Worm (Caenorhabditis elegans) whole organism, L4 larva: ENCODE data around the gene phdh-1.

Source experiments
- F26F4.8 ChIP-seq: fragments of 200-800 bp; sonication (Bioruptor generic); conservative IDR thresholded peaks from 2 replicates; pipeline ENCODE4 v1.3.6; 2022; ENCODE audit warnings: missing genetic modification characterization, missing compliant biosample characterization
- F44E2.7 ChIP-seq: fragments of 200-800 bp; sonication (Bioruptor generic); IDR thresholded peaks from 2 replicates; pipeline ENCODE4 v2.1.2; 2022; ENCODE audit warnings: missing genetic modification characterization, missing compliant biosample characterization
- F49E8.2 ChIP-seq: sonication (generic microtip); optimal IDR thresholded peaks from 2 replicates; lab custom pipeline; 2016; ENCODE audit warnings: missing compliant biosample characterization, mild to moderate bottlenecking, missing genetic modification characterization, borderline replicate concordance
- T20F7.1 ChIP-seq: fragments of 200-800 bp; sonication (Bioruptor generic); optimal IDR thresholded peaks from 2 replicates; lab custom pipeline; 2018; ENCODE audit warnings: mild to moderate bottlenecking, missing genetic modification characterization, missing compliant biosample characterization
- Y105C5A.15 ChIP-seq: fragments of 200-800 bp; sonication (Bioruptor generic); IDR thresholded peaks from 2 replicates; pipeline ENCODE4 v1.3.6; 2022; ENCODE audit warnings: missing genetic modification characterization, missing compliant biosample characterization
- ZK337.2 ChIP-seq: fragments of 200-800 bp; sonication (Bioruptor generic); IDR thresholded peaks from 2 replicates; pipeline ENCODE4 v1.3.6; 2022; ENCODE audit warnings: missing genetic modification reagents, missing genetic modification characterization, missing compliant biosample characterization
- ZK546.5 ChIP-seq, 2 experiments: sonication (generic microtip); optimal IDR thresholded peaks; 2 replicates each; lab custom pipeline; 2017; ENCODE audit warnings: missing biosample characterization in 2 of 2, missing genetic modification characterization in 2 of 2
- arid-1 ChIP-seq: fragments of 200-800 bp; sonication (Bioruptor generic); conservative IDR thresholded peaks from 2 replicates; pipeline ENCODE4 v1.3.6; 2022; ENCODE audit warnings: missing genetic modification reagents, missing genetic modification characterization, missing compliant biosample characterization
- ceh-20 ChIP-seq: fragments of 200-800 bp; sonication (Bioruptor generic); IDR thresholded peaks from 2 replicates; pipeline ENCODE4 v1.3.6; 2022; ENCODE audit warnings: missing genetic modification reagents, missing genetic modification characterization, missing compliant biosample characterization
- ceh-28 ChIP-seq: fragments of 150-350 bp; optimal IDR thresholded peaks from 2 replicates; lab custom pipeline; 2014; ENCODE audit warnings: missing biosample characterization, missing genetic modification reagents, missing genetic modification characterization
- ceh-44 ChIP-seq: fragments of 200-800 bp; sonication (Bioruptor generic); IDR thresholded peaks from 2 replicates; pipeline ENCODE4 v1.3.6; 2022; ENCODE audit warnings: missing genetic modification reagents, missing genetic modification characterization, missing compliant biosample characterization
- ceh-62 ChIP-seq: sonication (generic microtip); optimal IDR thresholded peaks from 2 replicates; lab custom pipeline; 2017; ENCODE audit warnings: missing biosample characterization, missing genetic modification characterization
- daf-16 ChIP-seq, 3 experiments: sonication (generic microtip); optimal IDR thresholded peaks; 2 replicates each; lab custom pipeline; 2016 to 2017; ENCODE audit warnings: missing genetic modification characterization in 3 of 3, missing genetic modification reagents in 3 of 3, mild to moderate bottlenecking in 2 of 3, missing compliant biosample characterization in 2 of 3, missing biosample characterization in 1 of 3, moderate library complexity in 1 of 3
- daf-19 ChIP-seq: fragments of 200-800 bp; sonication (Bioruptor generic); conservative IDR thresholded peaks from 2 replicates; pipeline ENCODE4 v1.3.6; 2022; ENCODE audit warnings: missing genetic modification characterization, missing compliant biosample characterization
- daf-8 ChIP-seq: fragments of 200-800 bp; sonication (Bioruptor generic); IDR thresholded peaks from 2 replicates; pipeline ENCODE4 v1.3.6; 2022; ENCODE audit warnings: missing genetic modification characterization, missing compliant biosample characterization
- dmd-6 ChIP-seq: fragments of 200-800 bp; sonication (Bioruptor generic); IDR thresholded peaks from 2 replicates; pipeline ENCODE4 v1.3.6; 2022; ENCODE audit warnings: missing genetic modification reagents, missing genetic modification characterization, missing compliant biosample characterization
- dmd-9 ChIP-seq: fragments of 200-800 bp; sonication (Bioruptor generic); IDR thresholded peaks from 2 replicates; pipeline ENCODE4 v1.3.6; 2022; ENCODE audit warnings: missing genetic modification reagents, missing genetic modification characterization, missing compliant biosample characterization
- dpl-1 ChIP-seq: fragments of 150-350 bp; optimal IDR thresholded peaks from 2 replicates; lab custom pipeline; 2014; ENCODE audit warnings: missing biosample characterization, missing genetic modification reagents, missing genetic modification characterization
- dve-1 ChIP-seq: sonication (generic microtip); optimal IDR thresholded peaks from 2 replicates; lab custom pipeline; 2017; ENCODE audit warnings: antibody characterized with exemption, mild to moderate bottlenecking, missing genetic modification characterization, missing compliant biosample characterization; ENCODE audit not compliant: insufficient read depth
- egl-43 ChIP-seq: fragments of 200-800 bp; sonication (Bioruptor generic); IDR thresholded peaks from 2 replicates; pipeline ENCODE4 v1.3.6; 2022; ENCODE audit warnings: missing genetic modification reagents, missing genetic modification characterization, missing compliant biosample characterization
- hlh-11 ChIP-seq: fragments of 200-800 bp; sonication (Bioruptor generic); optimal IDR thresholded peaks from 2 replicates; lab custom pipeline; 2018; ENCODE audit warnings: mild to moderate bottlenecking, missing genetic modification characterization, missing compliant biosample characterization
- hlh-30 ChIP-seq: sonication (generic microtip); optimal IDR thresholded peaks from 2 replicates; lab custom pipeline; 2017; ENCODE audit warnings: antibody characterized with exemption, mild to moderate bottlenecking, missing genetic modification characterization, missing compliant biosample characterization; ENCODE audit not compliant: insufficient read depth
- hmg-1.1 ChIP-seq: fragments of 200-800 bp; sonication (Bioruptor generic); IDR thresholded peaks from 2 replicates; pipeline ENCODE4 v1.3.6; 2022; ENCODE audit warnings: missing genetic modification reagents, missing genetic modification characterization, missing compliant biosample characterization
- lin-39 ChIP-seq: fragments of 150-350 bp; optimal IDR thresholded peaks from 2 replicates; lab custom pipeline; 2014; ENCODE audit warnings: missing biosample characterization, missing genetic modification reagents, missing genetic modification characterization
- lir-3 ChIP-seq: sonication (generic microtip); optimal IDR thresholded peaks from 2 replicates; lab custom pipeline; 2016; ENCODE audit warnings: mild to moderate bottlenecking, missing genetic modification characterization, missing compliant biosample characterization
- lsy-2 ChIP-seq, 2 experiments: fragments of 150-350 bp in 1 of 2; sonication (generic microtip) in 1 of 2; optimal IDR thresholded peaks; 2 replicates each; lab custom pipeline; 2014 to 2017; ENCODE audit warnings: missing biosample characterization in 2 of 2, missing genetic modification characterization in 2 of 2
- mep-1 ChIP-seq: fragments of 150-350 bp; sonication (generic microtip); optimal IDR thresholded peaks from 3 replicates; lab custom pipeline; 2014; ENCODE audit warnings: missing biosample characterization, missing genetic modification characterization
- mxl-2 ChIP-seq: fragments of 200-800 bp; sonication (Bioruptor generic); conservative IDR thresholded peaks from 2 replicates; pipeline ENCODE4 v1.3.6; 2022; ENCODE audit warnings: missing genetic modification reagents, missing genetic modification characterization, missing compliant biosample characterization
- mxl-3 ChIP-seq: fragments of 200-800 bp; sonication (Bioruptor generic); optimal IDR thresholded peaks from 2 replicates; lab custom pipeline; 2018; ENCODE audit warnings: mild to moderate bottlenecking, missing genetic modification characterization, missing compliant biosample characterization
- nhr-10 ChIP-seq: fragments of 150-350 bp; optimal IDR thresholded peaks from 2 replicates; lab custom pipeline; 2014; ENCODE audit warnings: missing biosample characterization, missing genetic modification characterization
- nhr-11 ChIP-seq: fragments of 150-350 bp; optimal IDR thresholded peaks from 2 replicates; lab custom pipeline; 2014; ENCODE audit warnings: missing biosample characterization, missing genetic modification characterization
- nhr-28 ChIP-seq: fragments of 150-350 bp; optimal IDR thresholded peaks from 2 replicates; lab custom pipeline; 2014; ENCODE audit warnings: missing biosample characterization, missing genetic modification characterization
- nhr-42 ChIP-seq: fragments of 200-800 bp; sonication (Bioruptor generic); IDR thresholded peaks from 2 replicates; pipeline ENCODE4 v1.3.6; 2022; ENCODE audit warnings: missing genetic modification characterization, missing compliant biosample characterization
- nhr-48 ChIP-seq: sonication (generic microtip); optimal IDR thresholded peaks from 2 replicates; lab custom pipeline; 2016; ENCODE audit warnings: mild to moderate bottlenecking, missing genetic modification characterization, missing compliant biosample characterization
- nhr-6 ChIP-seq: fragments of 150-350 bp; optimal IDR thresholded peaks from 2 replicates; lab custom pipeline; 2014; ENCODE audit warnings: missing biosample characterization, missing genetic modification characterization
- nhr-76 ChIP-seq: fragments of 150-350 bp; optimal IDR thresholded peaks from 2 replicates; lab custom pipeline; 2014; ENCODE audit warnings: missing biosample characterization, missing genetic modification characterization
- nhr-77 ChIP-seq: fragments of 150-350 bp; optimal IDR thresholded peaks from 2 replicates; lab custom pipeline; 2014; ENCODE audit warnings: missing biosample characterization, missing genetic modification characterization
- php-3 ChIP-seq: fragments of 200-800 bp; sonication (Bioruptor generic); IDR thresholded peaks from 2 replicates; pipeline ENCODE4 v1.3.6; 2022; ENCODE audit warnings: missing genetic modification reagents, missing genetic modification characterization, missing compliant biosample characterization
- pqm-1 ChIP-seq: sonication (generic microtip); optimal IDR thresholded peaks from 2 replicates; lab custom pipeline; 2017; ENCODE audit warnings: missing biosample characterization, missing genetic modification characterization
- rbr-2 ChIP-seq: sonication (generic microtip); optimal IDR thresholded peaks from 2 replicates; lab custom pipeline; 2016; ENCODE audit warnings: missing genotype, missing genetic modification characterization, missing compliant biosample characterization
- sdz-12 ChIP-seq: fragments of 200-800 bp; sonication (Bioruptor generic); optimal IDR thresholded peaks from 2 replicates; lab custom pipeline; 2018; ENCODE audit warnings: mild to moderate bottlenecking, missing genetic modification characterization, missing compliant biosample characterization
- set-16 ChIP-seq: fragments of 200-800 bp; sonication (Bioruptor generic); IDR thresholded peaks from 2 replicates; pipeline ENCODE4 v1.3.6; 2022; ENCODE audit warnings: missing genetic modification reagents, missing genetic modification characterization, missing compliant biosample characterization
- skn-1 ChIP-seq: fragments of 150-350 bp; optimal IDR thresholded peaks from 2 replicates; lab custom pipeline; 2014; ENCODE audit warnings: missing biosample characterization, missing genetic modification characterization
- snpc-1.2 ChIP-seq: fragments of 200-800 bp; sonication (Bioruptor generic); IDR thresholded peaks from 2 replicates; pipeline ENCODE4 v1.3.6; 2022; ENCODE audit warnings: missing genetic modification reagents, missing genetic modification characterization, missing compliant biosample characterization
- unc-130 ChIP-seq: sonication (generic microtip); optimal IDR thresholded peaks from 2 replicates; lab custom pipeline; 2016; ENCODE audit warnings: missing genetic modification reagents, missing genetic modification characterization, missing compliant biosample characterization
- unc-39 ChIP-seq: sonication (generic microtip); optimal IDR thresholded peaks from 2 replicates; lab custom pipeline; 2017; ENCODE audit warnings: missing biosample characterization, missing genetic modification characterization
- unc-62 ChIP-seq, 3 experiments: fragments of 150-350 bp in 1 of 3; sonication (generic microtip); optimal IDR thresholded peaks in 2 of 3; peaks in 1 of 3; 1 replicate in 1 of 3; 2 replicates in 2 of 3; lab custom pipeline; 2014 to 2017; ENCODE audit warnings: missing biosample characterization in 3 of 3, missing genetic modification characterization in 3 of 3, missing genetic modification reagents in 3 of 3, missing genotype in 1 of 3
- zfp-2 ChIP-seq: sonication (generic microtip); optimal IDR thresholded peaks from 2 replicates; lab custom pipeline; 2016; ENCODE audit warnings: mild to moderate bottlenecking, missing genetic modification characterization, missing compliant biosample characterization
- zip-11 ChIP-seq: fragments of 200-800 bp; sonication (Bioruptor generic); IDR thresholded peaks from 2 replicates; pipeline ENCODE4 v1.3.6; 2022; ENCODE audit warnings: missing genetic modification characterization, missing compliant biosample characterization
- ztf-7 ChIP-seq: fragments of 150-350 bp; optimal IDR thresholded peaks from 2 replicates; lab custom pipeline; 2014; ENCODE audit warnings: missing biosample characterization, missing genetic modification characterization

phdh-1 gene

ce11 chrII:13664993-13665680 lies 26.9 kb upstream of the phdh-1 start (continued):
- TF ChIP-seq nhr-10 (peak; percentile 5), daf-19 (GFP tag; lab: Robert Waterston, UW) (no peak), mep-1 (tag; lab: Kevin White, UChicago) (peak; percentile 8), lsy-2 (tag; optimal IDR thresholded peaks at IDR 0.05; lab: Kevin White, UChicago) (peak in 1 of 2 experiments; percentile 78), unc-62 (GFP tag; optimal IDR thresholded peaks at IDR 0.05 in 1 of 2; lab: Kevin White, UChicago) (no peak), unc-62 (tag; optimal IDR thresholded peaks at IDR 0.05; lab: Kevin White, UChicago) (no peak), F49E8.2 (tag; lab: Kevin White, UChicago) (no peak), lin-39 (no peak), hlh-30 (tag; lab: Kevin White, UChicago) (peak; percentile 22), php-3 (peak; percentile 67), pqm-1 (tag; lab: Kevin White, UChicago) (peak; percentile 85), sdz-12 (no peak), nhr-76 (tag; lab: Kevin White, UChicago) (no peak), unc-130 (GFP tag; lab: Kevin White, UChicago) (no peak), T20F7.1 (GFP tag; lab: Kevin White, UChicago) (no peak), daf-8 (no peak), Y105C5A.15 (GFP tag; lab: Robert Waterston, UW) (no peak), unc-39 (tag; lab: Kevin White, UChicago) (no peak), ceh-44 (GFP tag; lab: Robert Waterston, UW) (no peak), F26F4.8 (GFP tag; lab: Robert Waterston, UW) (no peak), nhr-6 (tag; lab: Kevin White, UChicago) (no peak), nhr-42 (GFP tag; lab: Robert Waterston, UW) (no peak), nhr-28 (tag; lab: Kevin White, UChicago) (peak; percentile 82), ZK337.2 (GFP tag; lab: Robert Waterston, UW) (no peak), daf-16 (GFP tag; optimal IDR thresholded peaks at IDR 0.05; lab: Kevin White, UChicago) (no peak), daf-16 (tag; optimal IDR thresholded peaks at IDR 0.05; lab: Kevin White, UChicago) (peak; percentile 88), dve-1 (tag; lab: Kevin White, UChicago) (peak; percentile 93), skn-1 (no peak), dmd-9 (GFP tag; lab: Robert Waterston, UW) (no peak), mxl-2 (GFP tag; lab: Robert Waterston, UW) (no peak), zfp-2 (no peak), snpc-1.2 (GFP tag; lab: Robert Waterston, UW) (no peak), ceh-62 (no peak), hlh-11 (tag; lab: Kevin White, UChicago) (peak; percentile 81), egl-43 (no peak), nhr-48 (tag; lab: Kevin White, UChicago) (peak; percentile 88), ceh-20 (GFP tag; lab: Robert Waterston, UW) (no peak), rbr-2 (tag; lab: Kevin White, UChicago) (no peak), dpl-1 (GFP tag; lab: Kevin White, UChicago) (no peak), hmg-1.1 (GFP tag; lab: Robert Waterston, UW) (no peak), ceh-28 (tag; lab: Kevin White, UChicago) (no peak)

DNA sequence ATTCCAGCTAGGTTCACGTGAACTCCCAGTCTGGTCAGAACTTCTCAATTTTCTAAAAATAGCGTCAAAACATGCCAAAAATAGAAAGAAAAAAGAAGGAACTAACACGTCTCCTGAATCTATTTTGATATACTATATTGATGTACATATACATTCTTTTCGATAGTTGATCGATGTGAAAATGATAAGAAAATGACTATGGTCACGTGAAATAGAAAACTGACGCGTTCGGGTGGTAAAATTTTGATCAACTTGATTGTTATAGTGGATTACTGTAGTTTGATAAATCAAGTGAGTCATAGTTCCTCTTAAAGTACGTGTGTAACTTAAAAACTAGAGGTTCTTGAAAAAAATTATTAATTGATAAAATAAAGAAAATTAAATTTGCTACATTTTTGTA lies 26.1 kb upstream of the phdh-1 start:
- TF ChIP-seq nhr-77: peak; percentile 56
- TF ChIP-seq mxl-3: no peak
- TF ChIP-seq php-3: 0 out of 2 replicates have a peak, but pooled peaks have one; percentile 45
- no peak for TF ChIP-seq set-16 (GFP tag; lab: Robert Waterston, UW)
- peak; percentile 60 for TF ChIP-seq nhr-48 (tag; lab: Kevin White, UChicago)
- no peak for TF ChIP-seq dpl-1 (GFP tag; lab: Kevin White, UChicago)
- TF ChIP-seq ztf-7: peak; percentile 15
- peak; percentile 82 for TF ChIP-seq dve-1 (tag; lab: Kevin White, UChicago)
- TF ChIP-seq ceh-44 (GFP tag; lab: Robert Waterston, UW): no peak
- no peak for TF ChIP-seq ZK546.5 (tag; optimal IDR thresholded peaks at IDR 0.05; lab: Kevin White, UChicago)
- no peak for TF ChIP-seq ceh-20 (GFP tag; lab: Robert Waterston, UW)
- no peak for TF ChIP-seq nhr-11 (tag; lab: Kevin White, UChicago)
- TF ChIP-seq dmd-6: peak; percentile 76
- no peak for TF ChIP-seq arid-1 (GFP tag; lab: Robert Waterston, UW)
- TF ChIP-seq lir-3: no peak
- no peak for TF ChIP-seq zip-11 (GFP tag; lab: Robert Waterston, UW)
- no peak for TF ChIP-seq F44E2.7
